Fruit fly (Drosophila melanogaster) whole organism, embryonic: Measurements from ENCODE around the gene UQCR-14.
A peak's percentile ranks its signal among the peaks of the same experiment; 100 is the strongest.

Experiments
- Asciz ChIP-seq: fragments of 200-800 bp; sonication (Bioruptor generic); optimal IDR thresholded peaks from 2 replicates; lab custom pipeline; 2017; ENCODE audit warnings: missing biosample characterization, mild to moderate bottlenecking, missing genetic modification characterization, missing genetic modification reagents
- CG11093 ChIP-seq: fragments of 200-800 bp; sonication (Bioruptor generic); IDR thresholded peaks from 3 replicates; pipeline ENCODE4 v1.3.6; 2022; ENCODE audit warnings: missing biosample characterization, missing genetic modification characterization
- CG11560 ChIP-seq: fragments of 200-800 bp; sonication (Bioruptor generic); IDR thresholded peaks from 3 replicates; pipeline ENCODE4 v1.3.6; 2022; ENCODE audit warnings: missing biosample characterization, missing genetic modification characterization
- CG12155 ChIP-seq: fragments of 200-800 bp; sonication (Bioruptor generic); optimal IDR thresholded peaks from 3 replicates; lab custom pipeline; 2016; ENCODE audit warnings: missing biosample characterization, missing genetic modification characterization
- CG12219 ChIP-seq: fragments of 200-800 bp; sonication (Bioruptor generic); optimal IDR thresholded peaks from 3 replicates; lab custom pipeline; 2018; ENCODE audit warnings: missing biosample characterization, mild to moderate bottlenecking, missing genetic modification characterization
- CG12391 ChIP-seq: fragments of 200-800 bp; sonication (Bioruptor generic); optimal IDR thresholded peaks from 3 replicates; lab custom pipeline; 2018; ENCODE audit warnings: missing biosample characterization, mild to moderate bottlenecking, missing genetic modification characterization, moderate library complexity
- CG14014 ChIP-seq: fragments of 200-800 bp; sonication (Bioruptor generic); IDR thresholded peaks from 2 replicates; pipeline ENCODE4 v1.3.6; 2022; ENCODE audit warnings: missing biosample characterization, missing genetic modification characterization
- CG17829 ChIP-seq: fragments of 200-800 bp; optimal IDR thresholded peaks from 2 replicates; lab custom pipeline; 2019; ENCODE audit warnings: missing biosample characterization, mild to moderate bottlenecking, missing genetic modification characterization, moderate library complexity
- CG2889 ChIP-seq: fragments of 200-800 bp; sonication (Bioruptor generic); IDR thresholded peaks from 3 replicates; pipeline ENCODE4 v1.3.6; 2022; ENCODE audit warnings: missing biosample characterization, missing genetic modification characterization
- CG34224 ChIP-seq: fragments of 200-800 bp; sonication (Bioruptor generic); IDR thresholded peaks from 3 replicates; pipeline ENCODE4 v1.3.6; 2022; ENCODE audit warnings: missing biosample characterization, missing genetic modification characterization; ENCODE audit not compliant: partially characterized antibody
- CG3995 ChIP-seq: fragments of 200-800 bp; sonication (Bioruptor generic); optimal IDR thresholded peaks from 3 replicates; lab custom pipeline; 2016; ENCODE audit warnings: missing biosample characterization, missing genetic modification characterization
- CG42726 ChIP-seq: fragments of 200-800 bp; sonication (Bioruptor generic); IDR thresholded peaks from 2 replicates; pipeline ENCODE4 v1.3.6; 2022; ENCODE audit warnings: missing biosample characterization, missing genetic modification characterization; ENCODE audit not compliant: partially characterized antibody
- CG4424 ChIP-seq: fragments of 200-800 bp; sonication (Bioruptor generic); optimal IDR thresholded peaks from 3 replicates; lab custom pipeline; 2016; ENCODE audit warnings: missing biosample characterization, missing genetic modification characterization
- CG5245 ChIP-seq: fragments of 200-800 bp; sonication (Bioruptor generic); optimal IDR thresholded peaks from 3 replicates; lab custom pipeline; 2016; ENCODE audit warnings: missing biosample characterization, missing genetic modification characterization
- CG6813 ChIP-seq: fragments of 200-800 bp; sonication (Bioruptor generic); optimal IDR thresholded peaks from 2 replicates; lab custom pipeline; 2017; ENCODE audit warnings: missing biosample characterization, missing genetic modification characterization, mild to moderate bottlenecking, moderate library complexity, missing genetic modification reagents
- CG7987 ChIP-seq: fragments of 200-800 bp; sonication (Bioruptor generic); optimal IDR thresholded peaks from 2 replicates; lab custom pipeline; 2018; ENCODE audit warnings: missing biosample characterization, mild to moderate bottlenecking, missing genetic modification characterization, moderate library complexity
- CG8924 ChIP-seq: fragments of 200-800 bp; optimal IDR thresholded peaks from 3 replicates; lab custom pipeline; 2019; ENCODE audit warnings: missing biosample characterization, mild to moderate bottlenecking, missing genetic modification characterization, moderate library complexity
- CG9932 ChIP-seq: fragments of 200-800 bp; sonication (Bioruptor generic); IDR thresholded peaks from 2 replicates; pipeline ENCODE4 v1.3.6; 2022; ENCODE audit warnings: missing biosample characterization, missing genetic modification characterization
- CoRest ChIP-seq: fragments of 200-800 bp; sonication (Bioruptor generic); optimal IDR thresholded peaks from 3 replicates; lab custom pipeline; 2018; ENCODE audit warnings: missing biosample characterization, mild to moderate bottlenecking, missing genetic modification characterization, moderate library complexity
- Fer3 ChIP-seq: fragments of 200-800 bp; sonication (Bioruptor generic); optimal IDR thresholded peaks from 2 replicates; lab custom pipeline; 2018; ENCODE audit warnings: missing biosample characterization, mild to moderate bottlenecking, missing genetic modification characterization, moderate library complexity
- H2.0 ChIP-seq: fragments of 200-800 bp; sonication (Bioruptor generic); IDR thresholded peaks from 2 replicates; pipeline ENCODE4 v1.3.6; 2022; ENCODE audit warnings: missing biosample characterization, missing genetic modification characterization
- HLH4C ChIP-seq: fragments of 200-800 bp; sonication (Bioruptor generic); IDR thresholded peaks from 3 replicates; pipeline ENCODE4 v1.3.6; 2022; ENCODE audit warnings: missing biosample characterization, missing genetic modification characterization; ENCODE audit not compliant: partially characterized antibody
- Hr39 ChIP-seq: fragments of >200 bp; optimal IDR thresholded peaks from 2 replicates; lab custom pipeline; 2017
- Jarid2 ChIP-seq: fragments of 200-800 bp; sonication (Bioruptor generic); optimal IDR thresholded peaks from 3 replicates; lab custom pipeline; 2017; ENCODE audit warnings: mild to moderate bottlenecking, missing biosample characterization, missing genetic modification reagents, missing genetic modification characterization
- Med ChIP-seq: fragments of 200-800 bp; sonication (Bioruptor generic); peaks from one replicate; lab custom pipeline; 2016; ENCODE audit warnings: missing biosample characterization, missing genetic modification characterization, mild to moderate bottlenecking, inconsistent platforms, moderate library complexity
- NFAT ChIP-seq: fragments of 200-800 bp; sonication (Bioruptor generic); IDR thresholded peaks from 2 replicates; pipeline ENCODE4 v1.3.6; 2022; ENCODE audit warnings: missing biosample characterization, missing genetic modification characterization
- Nf-YB ChIP-seq: fragments of 200-800 bp; sonication (Bioruptor generic); optimal IDR thresholded peaks from 3 replicates; lab custom pipeline; 2019; ENCODE audit warnings: missing biosample characterization, mild to moderate bottlenecking, missing genetic modification characterization, moderate library complexity
- Opbp ChIP-seq: fragments of 200-800 bp; sonication (Bioruptor generic); IDR thresholded peaks from 3 replicates; pipeline ENCODE4 v1.3.6; 2022; ENCODE audit warnings: missing biosample characterization, missing genetic modification characterization; ENCODE audit not compliant: partially characterized antibody
- ara ChIP-seq: fragments of 200-800 bp; sonication (Bioruptor generic); IDR thresholded peaks from 2 replicates; pipeline ENCODE4 v1.3.6; 2022; ENCODE audit warnings: missing biosample characterization, missing genetic modification characterization
- ato ChIP-seq: fragments of 200-800 bp; sonication (Bioruptor generic); IDR thresholded peaks from 2 replicates; pipeline ENCODE4 v1.3.6; 2022; ENCODE audit warnings: missing biosample characterization, missing genetic modification characterization; ENCODE audit not compliant: partially characterized antibody
- dimm ChIP-seq: fragments of 200-800 bp; sonication (Bioruptor generic); IDR thresholded peaks from 2 replicates; pipeline ENCODE4 v1.3.6; 2022; ENCODE audit warnings: missing biosample characterization, missing genetic modification characterization
- fd3F ChIP-seq: fragments of 200-800 bp; sonication (Bioruptor generic); optimal IDR thresholded peaks from 2 replicates; lab custom pipeline; 2018; ENCODE audit warnings: missing biosample characterization, mild to moderate bottlenecking, missing genetic modification characterization, moderate library complexity
- gro ChIP-seq: fragments of 200-800 bp; sonication (Bioruptor generic); optimal IDR thresholded peaks from 2 replicates; lab custom pipeline; 2016; ENCODE audit warnings: missing biosample characterization, missing genetic modification characterization
- gsb-n ChIP-seq: fragments of 200-800 bp; sonication (Bioruptor generic); optimal IDR thresholded peaks from 3 replicates; lab custom pipeline; 2018; ENCODE audit warnings: missing biosample characterization, mild to moderate bottlenecking, missing genetic modification characterization
- her ChIP-seq: fragments of 200-800 bp; sonication (Bioruptor generic); optimal IDR thresholded peaks from 2 replicates; lab custom pipeline; 2016; ENCODE audit warnings: missing biosample characterization, missing genetic modification characterization
- ind ChIP-seq: fragments of 200-800 bp; sonication (Bioruptor generic); optimal IDR thresholded peaks from 3 replicates; lab custom pipeline; 2016; ENCODE audit warnings: missing biosample characterization, missing genetic modification characterization
- jigr1 ChIP-seq: fragments of 200-800 bp; sonication (Bioruptor generic); IDR thresholded peaks from 3 replicates; pipeline ENCODE4 v1.3.6; 2022; ENCODE audit warnings: missing biosample characterization, missing genetic modification characterization
- kah ChIP-seq: fragments of 200-800 bp; sonication (Bioruptor generic); optimal IDR thresholded peaks from 2 replicates; lab custom pipeline; 2018; ENCODE audit warnings: missing biosample characterization, mild to moderate bottlenecking, missing genetic modification characterization
- ken ChIP-seq: fragments of 200-800 bp; sonication (Bioruptor generic); IDR thresholded peaks from 3 replicates; pipeline ENCODE4 v1.3.6; 2022; ENCODE audit warnings: missing biosample characterization, missing genetic modification characterization
- lab ChIP-seq: fragments of 200-800 bp; sonication (Bioruptor generic); optimal IDR thresholded peaks from 3 replicates; lab custom pipeline; 2017; ENCODE audit warnings: missing biosample characterization, missing genetic modification characterization, mild to moderate bottlenecking, moderate library complexity, missing genetic modification reagents
- luna ChIP-seq: fragments of 200-800 bp; sonication (Bioruptor generic); optimal IDR thresholded peaks from 2 replicates; lab custom pipeline; 2016; ENCODE audit warnings: missing biosample characterization, missing genetic modification characterization
- pan ChIP-seq, 4 experiments: fragments of >200 bp in 3 of 4; fragments of 200-800 bp in 1 of 4; sonication (Bioruptor generic) in 1 of 4; optimal IDR thresholded peaks in 3 of 4; IDR thresholded peaks in 1 of 4; 2 replicates each; pipeline versions ENCODE4 v1.3.6 to Lab custom; 2017 to 2022; ENCODE audit warnings: missing biosample characterization in 2 of 4, missing genetic modification characterization in 2 of 4, mixed read lengths in 1 of 4
- rib ChIP-seq: fragments of 200-800 bp; sonication (Bioruptor generic); IDR thresholded peaks from 2 replicates; pipeline ENCODE4 v1.3.6; 2022; ENCODE audit warnings: missing biosample characterization, missing genetic modification characterization
- salm ChIP-seq: fragments of 200-800 bp; sonication (Bioruptor generic); optimal IDR thresholded peaks from 2 replicates; lab custom pipeline; 2018; ENCODE audit warnings: missing biosample characterization, mild to moderate bottlenecking, missing genetic modification characterization
- sens ChIP-seq: fragments of 200-800 bp; sonication (Bioruptor generic); peaks from one replicate; lab custom pipeline; 2016; ENCODE audit warnings: missing biosample characterization, missing genetic modification characterization
- so ChIP-seq: fragments of 200-800 bp; sonication (Bioruptor generic); IDR thresholded peaks from 3 replicates; pipeline ENCODE4 v1.3.6; 2022; ENCODE audit warnings: missing biosample characterization, missing genetic modification characterization
- tin ChIP-seq: fragments of 200-800 bp; sonication (Bioruptor generic); optimal IDR thresholded peaks from 3 replicates; lab custom pipeline; 2016; ENCODE audit warnings: missing biosample characterization, missing genetic modification characterization
- vnd ChIP-seq: fragments of 200-800 bp; sonication (Bioruptor generic); IDR thresholded peaks from 3 replicates; pipeline ENCODE4 v1.3.6; 2022; ENCODE audit warnings: missing biosample characterization, missing genetic modification characterization; ENCODE audit not compliant: partially characterized antibody
- zen2 ChIP-seq: fragments of 200-800 bp; sonication (Bioruptor generic); IDR thresholded peaks from 3 replicates; pipeline ENCODE4 v1.3.6; 2022; ENCODE audit warnings: missing biosample characterization, missing genetic modification characterization; ENCODE audit not compliant: partially characterized antibody

UQCR-14 gene

DNA sequence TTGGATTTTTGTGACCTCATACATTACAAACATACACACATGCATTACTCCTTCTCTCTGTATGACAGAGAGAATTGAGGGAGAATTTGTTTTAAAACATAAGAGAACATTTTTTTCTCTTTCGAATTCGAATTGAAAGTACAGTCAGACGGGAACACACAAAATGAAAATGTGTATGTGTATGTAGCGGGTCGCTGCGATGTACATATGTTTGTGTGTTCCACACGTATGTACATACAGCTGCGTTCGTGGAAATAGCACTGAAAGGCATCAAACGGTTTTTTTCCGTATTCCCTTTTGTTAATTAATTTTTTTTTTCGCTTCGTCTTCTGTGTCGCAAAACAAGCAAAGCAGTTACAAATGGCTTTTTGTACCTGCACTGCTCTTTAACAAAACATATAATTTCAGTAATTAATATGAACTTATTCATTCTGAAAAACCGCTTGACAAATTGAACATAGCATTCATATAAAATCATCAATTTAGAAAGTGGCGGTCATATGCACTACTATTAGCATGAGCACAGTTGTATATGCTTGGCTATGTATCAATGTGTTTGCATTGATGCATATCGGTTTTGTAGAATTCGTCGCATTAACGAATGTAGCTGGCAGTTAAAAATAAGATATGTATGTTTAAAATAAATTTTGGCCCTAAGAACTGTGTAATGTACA is 46.7 kb downstream of the UQCR-14 start (continued):
- TF ChIP-seq pan (optimal IDR thresholded peaks at IDR 0.05; lab: Kevin White, UChicago) (no peak), pan (GFP tag; optimal IDR thresholded peaks at IDR 0.05 in 1 of 2, IDR thresholded peaks at IDR 0.05 in 1 of 2) (peak in 1 of 2 experiments; percentile 92), CG34224 (GFP tag; lab: Robert Waterston, UW) (no peak), CoRest (tag; lab: Kevin White, UChicago) (peak; percentile 99), luna (GFP tag; lab: Kevin White, UChicago) (peak; percentile 87), CG5245 (GFP tag; lab: Kevin White, UChicago) (peak; percentile 83), Hr39 (lab: Kevin White, UChicago) (no peak), CG12219 (GFP tag; lab: Kevin White, UChicago) (peak; percentile 96), CG7987 (GFP tag; lab: Kevin White, UChicago) (peak; percentile 92), CG4424 (GFP tag; lab: Kevin White, UChicago) (peak; percentile 93), Jarid2 (GFP tag; lab: Kevin White, UChicago) (peak; percentile 83), CG42726 (GFP tag; lab: Robert Waterston, UW) (no peak), so (GFP tag; lab: Robert Waterston, UW) (peak; percentile 94), ara (peak; percentile 92), tin (GFP tag; lab: Kevin White, UChicago) (peak; percentile 93), gsb-n (tag; lab: Kevin White, UChicago) (peak; percentile 94), fd3F (GFP tag; lab: Kevin White, UChicago) (peak; percentile 94), zen2 (GFP tag; lab: Robert Waterston, UW) (no peak), CG9932 (GFP tag; lab: Robert Waterston, UW) (peak; percentile 88), ind (peak; percentile 94), Fer3 (tag; lab: Kevin White, UChicago) (peak; percentile 96), salm (tag; lab: Kevin White, UChicago) (peak; percentile 94), jigr1 (GFP tag; lab: Robert Waterston, UW) (peak; percentile 86), ato (no peak), CG11093 (GFP tag; lab: Robert Waterston, UW) (peak; percentile 93), CG14014 (GFP tag; lab: Robert Waterston, UW) (peak; percentile 89), kah (GFP tag; lab: Kevin White, UChicago) (peak; percentile 93), gro (GFP tag; lab: Kevin White, UChicago) (peak; percentile 97), CG2889 (GFP tag; lab: Robert Waterston, UW) (peak; percentile 80), CG8924 (tag; lab: Kevin White, UChicago) (peak; percentile 98), CG6813 (GFP tag; lab: Kevin White, UChicago) (peak; percentile 95), H2.0 (peak; percentile 79), CG11560 (tag; lab: Robert Waterston, UW) (no peak; the same call in 1 of the 3 replicates), Asciz (GFP tag; lab: Kevin White, UChicago) (peak; percentile 94), CG12155 (peak; percentile 92), dimm (GFP tag; lab: Robert Waterston, UW) (no peak), lab (peak; percentile 97), Nf-YB (peak; percentile 86), CG12391 (tag; lab: Kevin White, UChicago) (peak; percentile 97), vnd (GFP tag; lab: Robert Waterston, UW) (no peak), CG17829 (tag; lab: Kevin White, UChicago) (peak; percentile 96), ken (GFP tag; lab: Robert Waterston, UW) (peak; percentile 89), HLH4C (no peak), her (peak; percentile 91), CG3995 (GFP tag; lab: Kevin White, UChicago) (peak; percentile 69), NFAT (GFP tag; lab: Robert Waterston, UW) (peak; percentile 78), Med (GFP tag; lab: Kevin White, UChicago) (peak; percentile 99), Opbp (GFP tag; lab: Robert Waterston, UW) (no peak), rib (peak; percentile 87), sens (GFP tag; lab: Kevin White, UChicago) (peak; percentile 99)
